Worm (Caenorhabditis elegans) whole organism, L3 larva: ENCODE data around the gene ccch-3.

Source experiments
- ZK546.5 ChIP-seq: sonication (generic microtip); optimal IDR thresholded peaks from 2 replicates; lab custom pipeline; 2017; ENCODE audit warnings: missing biosample characterization, missing genetic modification characterization
- elt-3 ChIP-seq, 3 experiments: fragments of 150-350 bp in 1 of 3; sonication (generic microtip) in 2 of 3; optimal IDR thresholded peaks; 2 replicates in 2 of 3; 4 replicates in 1 of 3; lab custom pipeline; 2014 to 2017; ENCODE audit warnings: missing biosample characterization in 3 of 3, missing genetic modification characterization in 3 of 3
- fkh-10 ChIP-seq: sonication (generic microtip); optimal IDR thresholded peaks from 2 replicates; lab custom pipeline; 2017; ENCODE audit warnings: missing biosample characterization, missing genetic modification reagents, missing genetic modification characterization
- fkh-2 ChIP-seq: fragments of 150-350 bp; optimal IDR thresholded peaks from 2 replicates; lab custom pipeline; 2014; ENCODE audit warnings: missing biosample characterization, missing genetic modification reagents, missing genetic modification characterization
- nhr-28 ChIP-seq: fragments of 150-350 bp; optimal IDR thresholded peaks from 2 replicates; lab custom pipeline; 2014; ENCODE audit warnings: missing biosample characterization, missing genetic modification characterization
- pha-4 ChIP-seq: fragments of 150-350 bp; optimal IDR thresholded peaks from 2 replicates; lab custom pipeline; 2014; ENCODE audit warnings: missing biosample characterization, missing genetic modification reagents, missing genetic modification characterization
- snpc-4 ChIP-seq: fragments of 150-350 bp; optimal IDR thresholded peaks from 2 replicates; lab custom pipeline; 2014; ENCODE audit warnings: missing biosample characterization, missing genetic modification characterization
- unc-39 ChIP-seq: sonication (generic microtip); optimal IDR thresholded peaks from 4 replicates; lab custom pipeline; 2017; ENCODE audit warnings: missing biosample characterization, missing genetic modification characterization
- ztf-11 ChIP-seq: fragments of 150-350 bp; optimal IDR thresholded peaks from 2 replicates; lab custom pipeline; 2014; ENCODE audit warnings: missing biosample characterization, missing genetic modification characterization

- TF ChIP-seq fkh-10 (GFP tag; lab: Kevin White, UChicago) (no peak), ZK546.5 (tag; lab: Kevin White, UChicago) (no peak), unc-39 (tag; lab: Kevin White, UChicago) (no peak), snpc-4 (tag; lab: Kevin White, UChicago) (no peak), pha-4 (no peak), elt-3 (tag; optimal IDR thresholded peaks at IDR 0.05; lab: Kevin White, UChicago) (no peak), ztf-11 (tag; lab: Kevin White, UChicago) (no peak), nhr-28 (tag; lab: Kevin White, UChicago) (no peak), fkh-2 (tag; lab: Kevin White, UChicago) (no peak)
These were observed 44.6 kb upstream of the ccch-3 start, which contains the start of gene R11D1.1 for ce11 chrV:12704077-12704476.
